Worm (Caenorhabditis elegans) whole organism, midembryonic: ENCODE results near the gene F53B3.6.
A peak's percentile ranks its signal among the peaks of the same experiment; 100 is the strongest.

ENCODE experiments used
- T22C8.4 ChIP-seq: fragments of 200-800 bp; sonication (Bioruptor generic); IDR thresholded peaks from 2 replicates; pipeline ENCODE4 v1.3.6; 2022; ENCODE audit warnings: missing genetic modification characterization, missing compliant biosample characterization
- cog-1 ChIP-seq: sonication (generic microtip); optimal IDR thresholded peaks from 2 replicates; lab custom pipeline; 2016; ENCODE audit warnings: missing genetic modification characterization, missing compliant biosample characterization
- med-1 ChIP-seq: sonication (generic microtip); optimal IDR thresholded peaks from 2 replicates; lab custom pipeline; 2017; ENCODE audit warnings: missing genetic modification characterization, mild to moderate bottlenecking, missing compliant biosample characterization, antibody characterized with exemption, missing genetic modification reagents; ENCODE audit not compliant: insufficient read depth
- ref-1 ChIP-seq: fragments of 200-800 bp; sonication (Bioruptor generic); conservative IDR thresholded peaks from 2 replicates; pipeline ENCODE4 v1.3.6; 2022; ENCODE audit warnings: missing genetic modification reagents, missing genetic modification characterization, missing compliant biosample characterization
- ztf-23 ChIP-seq: fragments of 200-800 bp; sonication (Bioruptor generic); IDR thresholded peaks from 2 replicates; pipeline ENCODE4 v1.3.6; 2022; ENCODE audit warnings: missing genetic modification reagents, missing genetic modification characterization, missing compliant biosample characterization
- ztf-29 ChIP-seq: fragments of 200-800 bp; sonication (Bioruptor generic); IDR thresholded peaks from 2 replicates; pipeline ENCODE4 v1.3.6; 2022; ENCODE audit warnings: missing genetic modification reagents, missing genetic modification characterization, missing compliant biosample characterization

DNA sequence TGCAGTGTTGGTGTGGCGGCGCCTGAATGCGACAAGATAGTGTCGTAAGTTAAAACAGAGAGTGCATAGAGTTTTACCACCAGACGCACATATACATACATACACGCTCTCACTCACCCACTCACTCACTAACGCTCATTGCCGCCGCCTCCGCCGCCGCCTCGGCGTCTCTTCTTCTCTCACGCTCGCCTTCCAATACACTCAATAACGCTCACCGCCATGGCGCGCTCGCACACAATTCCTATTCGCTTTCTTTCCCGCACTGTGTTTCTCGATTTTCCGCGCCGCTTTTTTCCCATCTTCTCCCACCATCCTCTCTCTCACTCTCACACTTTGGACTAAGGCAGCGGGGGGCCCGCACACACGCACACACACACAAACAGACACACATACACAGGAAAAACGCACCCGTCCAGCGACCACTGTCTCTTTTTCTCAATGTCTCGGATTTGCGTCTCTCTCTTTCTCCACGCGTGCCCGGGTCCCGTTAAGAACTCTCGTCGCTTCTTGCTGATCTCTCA lies 11.6 kb upstream of the F53B3.6 start, which contains the start of gene kin-29:
- TF ChIP-seq ref-1 (GFP tag; lab: Robert Waterston, UW) (0 out of 2 replicates have a peak, but pooled peaks have one; percentile 32), T22C8.4 (GFP tag; lab: Robert Waterston, UW) (no peak), ztf-23 (GFP tag; lab: Robert Waterston, UW) (no peak; the same call in 1 of the 2 replicates), cog-1 (tag; lab: Kevin White, UChicago) (peak; percentile 73), ztf-29 (GFP tag; lab: Robert Waterston, UW) (peak; percentile 50), med-1 (GFP tag; lab: Kevin White, UChicago) (no peak)
